Fruit fly (Drosophila melanogaster) whole organism, adult: ENCODE data around the gene primo-2.

Source experiments
- CG11617 ChIP-seq: fragments of 200-800 bp; sonication (Bioruptor generic); optimal IDR thresholded peaks from 2 replicates; lab custom pipeline; 2017; ENCODE audit warnings: mild to moderate bottlenecking, missing biosample characterization, missing genetic modification reagents, missing genetic modification characterization
- CG5204 ChIP-seq: fragments of 200-800 bp; sonication (Bioruptor generic); optimal IDR thresholded peaks from 2 replicates; lab custom pipeline; 2016; ENCODE audit warnings: missing biosample characterization, missing genetic modification characterization
- CG7101 ChIP-seq: fragments of 200-800 bp; sonication (Bioruptor generic); optimal IDR thresholded peaks from 2 replicates; lab custom pipeline; 2018; ENCODE audit warnings: missing biosample characterization, mild to moderate bottlenecking, missing genetic modification characterization, moderate library complexity
- Clk ChIP-seq: fragments of 200-800 bp; sonication (Bioruptor generic); optimal IDR thresholded peaks from 2 replicates; lab custom pipeline; 2017; ENCODE audit warnings: missing biosample characterization, missing genetic modification characterization
- Crg-1 ChIP-seq: fragments of 200-800 bp; sonication (Bioruptor generic); optimal IDR thresholded peaks from 2 replicates; lab custom pipeline; 2016; ENCODE audit warnings: missing biosample characterization, missing genetic modification characterization
- kay ChIP-seq: fragments of 200-800 bp; sonication (Bioruptor generic); peaks from one replicate; lab custom pipeline; 2016; ENCODE audit warnings: missing biosample characterization, missing genetic modification characterization, borderline replicate concordance
- tj ChIP-seq: fragments of 200-800 bp; sonication (Bioruptor generic); optimal IDR thresholded peaks from 3 replicates; lab custom pipeline; 2017; ENCODE audit warnings: missing biosample characterization, mild to moderate bottlenecking, missing genetic modification characterization, moderate library complexity

DNA sequence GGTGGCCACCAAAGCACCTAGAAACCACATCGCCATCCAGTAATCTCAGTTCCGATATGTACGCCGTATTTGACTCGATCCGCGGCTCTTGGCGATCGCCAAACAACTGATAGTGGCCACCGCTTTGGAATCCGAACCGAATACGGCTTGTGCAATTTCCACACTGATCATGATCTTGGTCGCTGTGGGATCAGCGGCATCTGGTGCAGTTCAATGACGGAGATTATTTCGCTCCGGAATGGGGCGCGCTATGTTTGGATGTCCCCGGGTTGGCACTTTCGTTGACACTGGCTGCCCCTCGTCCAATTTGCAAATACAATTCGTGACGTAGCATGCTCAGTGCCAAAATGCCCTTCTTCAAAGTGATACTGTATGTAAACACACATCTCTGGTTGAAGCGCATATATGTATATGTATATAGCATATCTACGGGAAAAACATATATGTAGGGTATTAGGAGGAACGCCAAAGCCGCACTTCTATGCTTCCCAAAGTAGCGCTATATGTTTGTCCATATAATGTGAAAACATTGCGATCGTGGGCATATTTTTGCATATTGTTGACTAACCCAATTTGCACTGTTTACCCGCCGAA, 6.2 kb downstream of the primo-2 start, which contains the start of gene Adgf-D:
- no peak for TF ChIP-seq CG11617 (GFP tag; lab: Kevin White, UChicago)
- no peak for TF ChIP-seq kay
- no peak for TF ChIP-seq Crg-1 (GFP tag; lab: Kevin White, UChicago)
- no peak for TF ChIP-seq CG5204 (GFP tag; lab: Kevin White, UChicago)
- TF ChIP-seq Clk (GFP tag; lab: Kevin White, UChicago): no peak
- no peak for TF ChIP-seq tj
- no peak for TF ChIP-seq CG7101 (tag; lab: Kevin White, UChicago)
